Fruit fly (Drosophila melanogaster): ENCODE measurements around the gene mRpL9.

dm6 chr3R:15342432-15342925 is 11.9 kb downstream of the mRpL9 start:
- TF ChIP-seq CG8478 (optimal IDR thresholded peaks at IDR 0.05) (no peak), CTCF (optimal IDR thresholded peaks at IDR 0.05) (no peak)
